Fruit fly (Drosophila melanogaster) whole organism, embryonic: ENCODE results near the gene MED27.

Experiments used
- Abd-B ChIP-seq: fragments of 200-800 bp; sonication (Bioruptor generic); optimal IDR thresholded peaks from 2 replicates; lab custom pipeline; 2018; ENCODE audit warnings: missing biosample characterization, mild to moderate bottlenecking, missing genetic modification characterization, moderate library complexity
- Bgb ChIP-seq: fragments of 200-800 bp; sonication (Bioruptor generic); IDR thresholded peaks from 2 replicates; pipeline ENCODE4 v1.3.6; 2022; ENCODE audit warnings: missing biosample characterization, missing genetic modification characterization; ENCODE audit not compliant: partially characterized antibody
- CG10462 ChIP-seq: fragments of 200-800 bp; sonication (Bioruptor generic); optimal IDR thresholded peaks from 2 replicates; lab custom pipeline; 2016; ENCODE audit warnings: missing biosample characterization, missing genetic modification characterization
- CG12071 ChIP-seq: fragments of 200-800 bp; sonication (Bioruptor generic); optimal IDR thresholded peaks from 3 replicates; lab custom pipeline; 2018; ENCODE audit warnings: missing biosample characterization, mild to moderate bottlenecking, missing genetic modification characterization
- CG12104 ChIP-seq: fragments of 200-800 bp; sonication (Bioruptor generic); optimal IDR thresholded peaks from 3 replicates; lab custom pipeline; 2016; ENCODE audit warnings: missing biosample characterization, missing genetic modification characterization
- CG12744 ChIP-seq: fragments of 200-800 bp; sonication (Bioruptor generic); optimal IDR thresholded peaks from 2 replicates; lab custom pipeline; 2016; ENCODE audit warnings: missing biosample characterization, missing genetic modification characterization
- CG12942 ChIP-seq: fragments of 200-800 bp; sonication (Bioruptor generic); optimal IDR thresholded peaks from 3 replicates; lab custom pipeline; 2016; ENCODE audit warnings: missing biosample characterization, missing genetic modification characterization
- CG13775 ChIP-seq: fragments of 200-800 bp; sonication (Bioruptor generic); optimal IDR thresholded peaks from 3 replicates; lab custom pipeline; 2017; ENCODE audit warnings: missing biosample characterization, mild to moderate bottlenecking, missing genetic modification characterization
- CG15011 ChIP-seq: fragments of 200-800 bp; sonication (Bioruptor generic); optimal IDR thresholded peaks from 3 replicates; lab custom pipeline; 2018; ENCODE audit warnings: missing biosample characterization, mild to moderate bottlenecking, missing genetic modification characterization
- CG16813 ChIP-seq: fragments of 200-800 bp; sonication (Bioruptor generic); IDR thresholded peaks from 3 replicates; pipeline ENCODE4 v1.3.6; 2022; ENCODE audit warnings: missing biosample characterization, missing genetic modification characterization; ENCODE audit not compliant: partially characterized antibody
- CG16815 ChIP-seq: fragments of 200-800 bp; sonication (Bioruptor generic); optimal IDR thresholded peaks from 3 replicates; lab custom pipeline; 2017; ENCODE audit warnings: missing biosample characterization, mild to moderate bottlenecking, missing genetic modification characterization
- CG18262 ChIP-seq: fragments of 200-800 bp; optimal IDR thresholded peaks from 3 replicates; lab custom pipeline; 2019; ENCODE audit warnings: missing biosample characterization, mild to moderate bottlenecking, missing genetic modification characterization, moderate library complexity
- CG2116 ChIP-seq: fragments of 200-800 bp; sonication (Bioruptor generic); optimal IDR thresholded peaks from 3 replicates; lab custom pipeline; 2018; ENCODE audit warnings: missing biosample characterization, mild to moderate bottlenecking, missing genetic modification characterization
- CG4424 ChIP-seq: fragments of 200-800 bp; sonication (Bioruptor generic); optimal IDR thresholded peaks from 3 replicates; lab custom pipeline; 2016; ENCODE audit warnings: missing biosample characterization, missing genetic modification characterization
- CG4820 ChIP-seq: fragments of 200-800 bp; sonication (Bioruptor generic); optimal IDR thresholded peaks from 3 replicates; lab custom pipeline; 2016; ENCODE audit warnings: missing biosample characterization, missing genetic modification characterization
- CG7745 ChIP-seq: fragments of 200-800 bp; sonication (Bioruptor generic); optimal IDR thresholded peaks from 2 replicates; lab custom pipeline; 2018; ENCODE audit warnings: missing biosample characterization, mild to moderate bottlenecking, missing genetic modification characterization, moderate library complexity
- CG7786 ChIP-seq: fragments of 200-800 bp; sonication (Bioruptor generic); optimal IDR thresholded peaks from 2 replicates; lab custom pipeline; 2016; ENCODE audit warnings: missing biosample characterization, missing genetic modification characterization
- CG7839 ChIP-seq: fragments of 200-800 bp; sonication (Bioruptor generic); optimal IDR thresholded peaks from 3 replicates; lab custom pipeline; 2018; ENCODE audit warnings: missing biosample characterization, mild to moderate bottlenecking, missing genetic modification characterization, moderate library complexity
- CG7963 ChIP-seq: fragments of 200-800 bp; sonication (Bioruptor generic); IDR thresholded peaks from 3 replicates; pipeline ENCODE4 v1.3.6; 2022; ENCODE audit warnings: missing biosample characterization, missing genetic modification characterization; ENCODE audit not compliant: partially characterized antibody
- CG8765 ChIP-seq: fragments of 200-800 bp; sonication (Bioruptor generic); IDR thresholded peaks from 2 replicates; pipeline ENCODE4 v1.3.6; 2022; ENCODE audit warnings: missing biosample characterization, missing genetic modification characterization
- Dip2 ChIP-seq: fragments of 200-800 bp; sonication (Bioruptor generic); IDR thresholded peaks from 2 replicates; pipeline ENCODE4 v1.3.6; 2022; ENCODE audit warnings: missing biosample characterization, missing genetic modification characterization
- Doc3 ChIP-seq: fragments of 200-800 bp; sonication (Bioruptor generic); IDR thresholded peaks from 3 replicates; pipeline ENCODE4 v1.3.6; 2022; ENCODE audit warnings: missing biosample characterization, missing genetic modification characterization; ENCODE audit not compliant: partially characterized antibody
- Drgx ChIP-seq: fragments of 200-800 bp; sonication (Bioruptor generic); IDR thresholded peaks from 2 replicates; pipeline ENCODE4 v1.3.6; 2022; ENCODE audit warnings: missing biosample characterization, missing genetic modification characterization
- Hmx ChIP-seq: fragments of 200-800 bp; sonication (Bioruptor generic); optimal IDR thresholded peaks from 2 replicates; lab custom pipeline; 2016; ENCODE audit warnings: missing biosample characterization, missing genetic modification characterization
- Nf-YB ChIP-seq: fragments of 200-800 bp; sonication (Bioruptor generic); optimal IDR thresholded peaks from 3 replicates; lab custom pipeline; 2019; ENCODE audit warnings: missing biosample characterization, mild to moderate bottlenecking, missing genetic modification characterization, moderate library complexity
- Rx ChIP-seq: fragments of 200-800 bp; sonication (Bioruptor generic); IDR thresholded peaks from 2 replicates; pipeline ENCODE4 v1.3.6; 2022; ENCODE audit warnings: missing biosample characterization, missing genetic modification characterization
- Spps ChIP-seq: fragments of 200-800 bp; sonication (Bioruptor generic); optimal IDR thresholded peaks from 2 replicates; lab custom pipeline; 2018; ENCODE audit warnings: missing biosample characterization, mild to moderate bottlenecking, missing genetic modification characterization
- ac ChIP-seq: fragments of 200-800 bp; sonication (Bioruptor generic); optimal IDR thresholded peaks from 3 replicates; lab custom pipeline; 2017; ENCODE audit warnings: missing biosample characterization, mild to moderate bottlenecking, missing genetic modification characterization
- ara ChIP-seq: fragments of 200-800 bp; sonication (Bioruptor generic); IDR thresholded peaks from 2 replicates; pipeline ENCODE4 v1.3.6; 2022; ENCODE audit warnings: missing biosample characterization, missing genetic modification characterization
- chn ChIP-seq: fragments of 200-800 bp; sonication (Bioruptor generic); optimal IDR thresholded peaks from 2 replicates; lab custom pipeline; 2016; ENCODE audit warnings: missing biosample characterization, missing genetic modification characterization
- corto ChIP-seq: fragments of 200-800 bp; sonication (Bioruptor generic); optimal IDR thresholded peaks from 2 replicates; lab custom pipeline; 2016; ENCODE audit warnings: missing biosample characterization, mild to moderate bottlenecking, missing genetic modification characterization, moderate library complexity
- dysf ChIP-seq: fragments of 200-800 bp; sonication (Bioruptor generic); IDR thresholded peaks from 3 replicates; pipeline ENCODE4 v1.3.6; 2022; ENCODE audit warnings: missing biosample characterization, missing genetic modification characterization
- emc ChIP-seq: fragments of 200-800 bp; sonication (Bioruptor generic); optimal IDR thresholded peaks from 2 replicates; lab custom pipeline; 2016; ENCODE audit warnings: missing biosample characterization, missing genetic modification characterization
- fu2 ChIP-seq: fragments of 200-800 bp; sonication (Bioruptor generic); optimal IDR thresholded peaks from 2 replicates; lab custom pipeline; 2016; ENCODE audit warnings: missing biosample characterization, missing genetic modification characterization
- grn ChIP-seq: fragments of 200-800 bp; sonication (Bioruptor generic); optimal IDR thresholded peaks from 3 replicates; lab custom pipeline; 2017; ENCODE audit warnings: missing biosample characterization, missing genetic modification characterization
- kah ChIP-seq: fragments of 200-800 bp; sonication (Bioruptor generic); optimal IDR thresholded peaks from 2 replicates; lab custom pipeline; 2018; ENCODE audit warnings: missing biosample characterization, mild to moderate bottlenecking, missing genetic modification characterization
- klu ChIP-seq: fragments of 200-800 bp; sonication (Bioruptor generic); IDR thresholded peaks from 2 replicates; pipeline ENCODE4 v1.3.6; 2022; ENCODE audit warnings: missing biosample characterization, missing genetic modification characterization
- lola ChIP-seq, 3 experiments: fragments of >200 bp in 2 of 3; fragments of 200-800 bp in 1 of 3; sonication (Bioruptor generic) in 1 of 3; optimal IDR thresholded peaks; 2 replicates each; lab custom pipeline; 2017 to 2019; ENCODE audit warnings: missing biosample characterization in 3 of 3, missing genetic modification characterization in 3 of 3, mild to moderate bottlenecking in 1 of 3, moderate library complexity in 1 of 3
- maf-S ChIP-seq: fragments of 200-800 bp; sonication (Bioruptor generic); optimal IDR thresholded peaks from 2 replicates; lab custom pipeline; 2016; ENCODE audit warnings: missing biosample characterization, missing genetic modification characterization
- mam ChIP-seq: fragments of 200-800 bp; sonication (Bioruptor generic); optimal IDR thresholded peaks from 3 replicates; lab custom pipeline; 2016; ENCODE audit warnings: missing biosample characterization, missing genetic modification characterization
- otp ChIP-seq: fragments of 200-800 bp; sonication (Bioruptor generic); IDR thresholded peaks from 3 replicates; pipeline ENCODE4, ENCODE4 v1.3.6; 2022; ENCODE audit warnings: missing biosample characterization, missing genetic modification characterization
- pros ChIP-seq: fragments of 200-800 bp; sonication (Bioruptor generic); optimal IDR thresholded peaks from 3 replicates; lab custom pipeline; 2019; ENCODE audit warnings: missing biosample characterization, mild to moderate bottlenecking, missing genetic modification characterization, moderate library complexity
- psq ChIP-seq: fragments of 200-800 bp; sonication (Bioruptor generic); optimal IDR thresholded peaks from 2 replicates; lab custom pipeline; 2017; ENCODE audit warnings: missing biosample characterization, missing genetic modification characterization
- run ChIP-seq: fragments of 200-800 bp; sonication (Bioruptor generic); optimal IDR thresholded peaks from 3 replicates; lab custom pipeline; 2018; ENCODE audit warnings: missing biosample characterization, mild to moderate bottlenecking, missing genetic modification characterization
- slbo ChIP-seq: fragments of 200-800 bp; sonication (Bioruptor generic); IDR thresholded peaks from 2 replicates; pipeline ENCODE4 v1.3.6; 2022; ENCODE audit warnings: missing biosample characterization, missing genetic modification characterization
- sna ChIP-seq: fragments of 200-800 bp; sonication (Bioruptor generic); IDR thresholded peaks from 2 replicates; pipeline ENCODE4 v1.3.6; 2022; ENCODE audit warnings: missing biosample characterization, missing genetic modification characterization; ENCODE audit not compliant: partially characterized antibody
- tio ChIP-seq: fragments of 200-800 bp; sonication (Bioruptor generic); optimal IDR thresholded peaks from 2 replicates; lab custom pipeline; 2017; ENCODE audit warnings: missing biosample characterization, missing genetic modification characterization, inconsistent platforms
- tup ChIP-seq: fragments of 200-800 bp; sonication (Bioruptor generic); optimal IDR thresholded peaks from 2 replicates; lab custom pipeline; 2016; ENCODE audit warnings: missing biosample characterization, mild to moderate bottlenecking, missing genetic modification characterization, moderate library complexity

MED27 gene

DNA sequence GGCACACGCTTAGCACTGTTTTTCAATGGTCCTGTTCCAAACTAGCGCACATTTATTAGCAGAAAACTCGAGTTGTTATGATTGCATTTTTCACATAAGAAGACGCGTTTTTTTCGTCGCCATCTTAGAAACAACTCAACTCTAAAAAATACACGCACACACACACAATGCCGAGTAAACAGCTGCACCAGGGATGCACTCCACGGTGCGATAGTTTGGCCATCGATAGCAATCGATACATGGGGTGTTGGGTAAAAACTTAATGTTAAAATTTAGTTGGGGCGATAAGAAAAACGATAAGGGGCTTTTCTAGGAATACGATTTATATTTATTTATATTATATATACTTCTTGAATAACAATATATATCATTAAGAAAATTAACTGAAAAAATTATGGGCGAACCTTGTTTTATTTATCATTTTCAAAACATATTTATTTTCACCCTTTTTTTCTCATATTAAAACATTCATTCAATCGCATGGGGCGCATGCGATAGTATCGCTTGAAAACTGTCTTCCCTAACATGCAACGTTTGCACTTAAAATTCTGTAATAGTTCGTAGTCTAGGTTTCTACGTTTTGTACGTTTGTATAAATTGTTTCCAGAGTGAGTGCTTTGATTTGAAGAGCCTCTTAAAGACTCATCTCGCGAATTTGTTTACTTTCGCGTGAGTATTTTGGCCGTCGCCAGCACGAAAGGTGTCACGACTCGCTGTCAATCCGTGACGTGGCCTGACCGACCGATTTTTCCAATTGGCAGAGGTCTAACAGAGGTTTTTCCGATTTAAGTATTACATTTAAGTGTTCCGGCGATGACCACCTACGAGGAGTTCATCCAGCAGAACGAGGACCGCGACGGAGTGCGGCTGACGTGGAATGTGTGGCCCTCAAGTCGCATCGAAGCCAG is 6.1 kb upstream of the MED27 start, which contains the start of the genes MTA1-like and Sec23 (continued):
- TF ChIP-seq Hmx (GFP tag; lab: Kevin White, UChicago) (no peak), Doc3 (GFP tag; lab: Robert Waterston, UW) (peak; percentile 94), chn (GFP tag; lab: Kevin White, UChicago) (peak; percentile 21), tio (GFP tag; lab: Kevin White, UChicago) (no peak), ac (no peak), Bgb (peak; percentile 88), Dip2 (GFP tag; lab: Robert Waterston, UW) (no peak), Drgx (GFP tag; lab: Robert Waterston, UW) (no peak), CG8765 (GFP tag; lab: Robert Waterston, UW) (no peak; the same call in 1 of the 2 replicates), CG16813 (GFP tag; lab: Robert Waterston, UW) (peak; percentile 98), maf-S (GFP tag; lab: Kevin White, UChicago) (no peak), CG4820 (peak; percentile 34), corto (GFP tag; lab: Kevin White, UChicago) (peak; percentile 60), kah (no peak), CG7839 (tag; lab: Kevin White, UChicago) (peak; percentile 68), Nf-YB (GFP tag; lab: Kevin White, UChicago) (peak; percentile 36), emc (GFP tag; lab: Kevin White, UChicago) (no peak), Rx (no peak), pros (peak; percentile 97), sna (GFP tag; lab: Robert Waterston, UW) (peak; percentile 94), otp (GFP tag; lab: Robert Waterston, UW) (no peak), CG12942 (GFP tag; lab: Kevin White, UChicago) (peak; percentile 52), run (tag; lab: Kevin White, UChicago) (no peak), grn (GFP tag; lab: Kevin White, UChicago) (peak; percentile 30), mam (GFP tag; lab: Kevin White, UChicago) (peak; percentile 53), Spps (tag; lab: Kevin White, UChicago) (no peak), tup (peak; percentile 51), CG12744 (GFP tag; lab: Kevin White, UChicago) (no peak), ara (GFP tag; lab: Robert Waterston, UW) (no peak), psq (no peak), klu (GFP tag; lab: Robert Waterston, UW) (no peak), dysf (peak; percentile 17; the same call in 1 of the 3 replicates), CG4424 (GFP tag; lab: Kevin White, UChicago) (peak; percentile 56), CG2116 (GFP tag; lab: Kevin White, UChicago) (peak; percentile 97), CG15011 (GFP tag; lab: Kevin White, UChicago) (no peak), Abd-B (GFP tag; lab: Kevin White, UChicago) (peak; percentile 71), CG7963 (GFP tag; lab: Robert Waterston, UW) (peak; percentile 74; the same call in 2 of the 3 replicates), CG10462 (GFP tag; lab: Kevin White, UChicago) (peak; percentile 31), CG18262 (tag; lab: Kevin White, UChicago) (peak; percentile 75), CG7786 (no peak), lola (GFP tag; optimal IDR thresholded peaks at IDR 0.05; lab: Kevin White, UChicago) (peak in 1 of 3 experiments; percentile 61), slbo (peak; percentile 72), fu2 (GFP tag; lab: Kevin White, UChicago) (peak; percentile 12), CG12071 (GFP tag; lab: Kevin White, UChicago) (no peak), CG7745 (tag; lab: Kevin White, UChicago) (no peak), CG12104 (GFP tag; lab: Kevin White, UChicago) (peak; percentile 53), CG16815 (GFP tag; lab: Kevin White, UChicago) (peak; percentile 38), CG13775 (GFP tag; lab: Kevin White, UChicago) (peak; percentile 81)
